Fruit fly (Drosophila melanogaster) whole organism, larva: ENCODE measurements around the gene Ref1.

Experiments
- noc ChIP-seq: fragments of 200-800 bp; sonication (Bioruptor generic); optimal IDR thresholded peaks from 3 replicates; lab custom pipeline; 2019; ENCODE audit warnings: missing biosample characterization, mild to moderate bottlenecking, missing genetic modification characterization, moderate library complexity

The Ref1 gene

DNA sequence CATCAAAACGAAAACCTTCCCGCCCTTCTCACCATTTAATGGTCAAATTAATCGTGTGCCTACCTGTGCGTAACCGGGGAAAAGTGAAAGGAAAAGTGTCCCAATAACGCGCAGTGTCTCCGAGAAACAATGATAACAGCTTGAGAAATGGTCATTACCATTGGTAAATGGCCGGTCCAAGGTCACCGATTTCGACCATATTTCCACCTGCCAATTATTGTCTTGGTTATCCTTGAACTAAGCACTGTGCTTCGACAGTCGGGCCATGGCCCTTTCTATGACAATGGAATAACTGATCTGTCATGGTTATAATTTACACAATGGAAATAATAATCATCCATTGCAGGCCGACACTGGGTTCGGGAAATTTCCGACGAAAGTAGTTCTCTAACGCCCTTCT lies 36.2 kb downstream of the Ref1 start:
- no peak for TF ChIP-seq noc (tag; lab: Kevin White, UChicago)

DNA sequence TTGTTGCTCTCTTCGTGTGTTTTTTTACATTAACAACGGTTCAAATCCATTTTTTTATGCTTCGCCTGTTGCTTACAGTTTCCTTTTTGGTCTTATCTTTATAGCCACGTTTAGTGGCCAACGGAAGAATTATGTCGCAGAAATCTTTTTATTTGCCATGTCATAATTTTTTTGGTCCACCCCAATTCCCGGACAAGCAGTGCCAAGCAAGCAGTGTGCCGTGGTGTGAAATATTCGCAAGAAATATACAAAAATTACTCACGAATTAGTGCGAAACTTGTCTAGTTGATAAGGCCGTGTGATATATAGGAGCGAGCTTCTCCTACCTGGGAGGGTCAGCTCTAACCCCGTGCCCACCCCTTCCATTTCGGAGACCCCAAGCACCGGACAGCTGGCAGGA lies 39.3 kb downstream of the Ref1 start:
- no peak for TF ChIP-seq noc (tag; lab: Kevin White, UChicago)

DNA sequence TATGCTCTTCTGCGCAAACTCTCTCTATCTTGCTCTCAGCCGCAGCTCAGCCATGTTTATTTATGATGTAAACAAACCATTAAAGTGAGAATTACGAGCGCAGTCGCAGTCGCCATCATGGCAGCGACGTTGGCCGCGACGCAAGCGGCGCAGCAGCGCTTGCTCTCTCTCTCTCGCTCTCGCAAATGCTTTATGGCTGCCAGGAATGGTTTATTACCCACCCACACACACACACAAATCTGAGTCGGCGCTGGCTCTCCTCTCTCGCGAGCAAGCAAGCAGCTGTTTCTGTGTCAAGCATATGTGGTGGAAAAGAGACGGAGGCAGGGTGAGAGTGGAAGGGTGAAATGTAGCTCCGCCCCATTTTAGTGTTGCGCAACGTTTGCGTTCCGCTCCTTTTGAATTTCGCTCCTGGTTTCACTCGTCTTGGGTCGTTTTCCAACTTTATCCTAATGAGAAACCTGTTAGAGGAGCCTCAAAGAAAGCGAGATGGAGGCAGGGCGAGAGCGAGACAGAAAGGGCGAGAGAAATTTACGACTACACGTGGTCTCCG lies 42.9 kb downstream of the Ref1 start:
- no peak for TF ChIP-seq noc (tag; lab: Kevin White, UChicago)

dm6 chr3R:7035703-7036266 lies 44.4 kb downstream of the Ref1 start:
- TF ChIP-seq noc (tag; lab: Kevin White, UChicago): no peak

DNA sequence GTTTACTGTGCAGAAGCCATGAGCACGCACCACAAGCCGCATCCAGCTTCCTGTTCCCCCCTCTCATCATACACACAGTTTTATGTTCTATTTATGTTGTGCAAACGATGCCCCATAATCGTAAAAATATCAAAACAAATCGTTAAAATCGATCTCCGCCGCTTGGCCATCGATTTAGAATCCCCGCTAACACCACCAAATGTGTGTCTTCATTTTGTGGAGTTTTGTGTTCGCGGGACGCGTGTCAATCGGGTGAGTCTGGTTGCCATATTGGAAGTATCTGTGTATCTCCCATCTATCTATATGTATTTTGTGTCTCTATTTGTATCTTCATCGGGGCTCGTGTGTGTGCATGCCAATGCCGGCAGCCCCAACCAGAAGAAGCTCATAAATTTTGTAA lies 45.7 kb downstream of the Ref1 start:
- TF ChIP-seq noc (tag; lab: Kevin White, UChicago): no peak

DNA sequence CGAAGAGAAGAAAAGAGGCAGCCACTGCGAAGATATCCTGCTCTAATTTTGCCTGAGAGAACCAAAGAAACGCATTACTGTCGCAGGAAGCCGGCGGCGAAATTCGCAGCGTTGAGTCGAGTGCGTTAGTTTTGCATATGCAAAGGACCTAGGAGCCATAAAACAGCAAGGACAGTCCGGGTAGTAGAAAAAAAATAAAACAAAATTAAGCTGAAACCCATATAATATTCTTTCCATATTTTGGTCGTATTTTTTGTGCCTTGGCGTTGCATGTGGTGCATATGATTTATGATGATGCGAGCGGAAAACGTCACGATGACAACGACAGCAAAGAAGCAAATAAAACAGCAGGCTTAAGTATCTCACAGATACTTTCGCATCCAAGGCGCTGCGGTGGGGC lies 46.5 kb downstream of the Ref1 start:
- no peak for TF ChIP-seq noc (tag; lab: Kevin White, UChicago)

DNA sequence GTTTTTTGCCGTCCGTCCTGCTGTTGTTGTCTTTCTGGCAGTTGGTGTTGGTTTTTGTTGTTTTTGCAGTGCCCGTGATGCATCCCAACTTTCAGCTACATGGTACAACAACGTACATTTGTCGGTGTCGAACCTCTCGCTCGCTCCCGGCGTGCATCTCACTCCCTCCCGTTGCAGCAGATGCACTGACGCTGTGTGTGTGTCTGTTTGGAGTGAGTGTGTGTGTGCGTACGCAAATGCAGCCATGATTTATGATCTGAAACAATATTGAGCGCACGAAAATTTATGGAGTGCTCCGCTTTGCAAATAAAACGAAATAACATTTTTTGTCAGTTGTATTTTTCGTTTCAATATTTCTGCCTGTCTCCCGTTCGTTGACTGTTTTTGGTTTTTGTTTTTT lies 48.6 kb downstream of the Ref1 start:
- no peak for TF ChIP-seq noc (tag; lab: Kevin White, UChicago)

DNA sequence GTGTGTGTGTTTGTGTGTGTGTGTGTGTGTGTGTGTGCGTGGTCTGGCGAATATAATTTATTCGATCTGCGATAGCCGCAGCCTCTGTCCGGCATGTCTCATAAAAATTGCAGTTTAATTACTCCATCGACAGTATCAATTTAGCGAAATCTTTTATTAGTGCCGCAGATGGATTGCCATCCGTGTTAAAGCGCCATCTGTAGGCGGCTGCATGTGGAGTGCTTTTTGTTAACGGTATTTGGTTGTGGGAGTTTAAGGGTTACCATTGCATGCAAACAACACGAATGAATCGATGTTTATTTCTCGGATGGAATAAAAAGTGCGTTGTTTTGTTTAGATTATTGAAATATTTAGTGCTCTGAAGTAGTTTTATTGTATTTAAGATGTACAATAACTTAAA lies 50.8 kb downstream of the Ref1 start:
- no peak for TF ChIP-seq noc (tag; lab: Kevin White, UChicago)

- TF ChIP-seq noc (tag; lab: Kevin White, UChicago): no peak
These were observed 51.6 kb downstream of the Ref1 start for dm6 chr3R:7028554-7028953.
